Fruit fly (Drosophila melanogaster) whole organism, adult: Measurements from ENCODE around the gene CG31740.

Source experiments
- CG5204 ChIP-seq: fragments of 200-800 bp; sonication (Bioruptor generic); optimal IDR thresholded peaks from 2 replicates; lab custom pipeline; 2016; ENCODE audit warnings: missing biosample characterization, missing genetic modification characterization
- CG7101 ChIP-seq: fragments of 200-800 bp; sonication (Bioruptor generic); optimal IDR thresholded peaks from 2 replicates; lab custom pipeline; 2018; ENCODE audit warnings: missing biosample characterization, mild to moderate bottlenecking, missing genetic modification characterization, moderate library complexity
- bab1 ChIP-seq: fragments of 200-800 bp; sonication (Bioruptor generic); optimal IDR thresholded peaks from 3 replicates; lab custom pipeline; 2019; ENCODE audit warnings: missing biosample characterization, mild to moderate bottlenecking, missing genetic modification characterization, moderate library complexity
- cic ChIP-seq: fragments of 200-800 bp; sonication (Bioruptor generic); optimal IDR thresholded peaks from 2 replicates; lab custom pipeline; 2017; ENCODE audit warnings: missing biosample characterization, mild to moderate bottlenecking, missing genetic modification characterization, moderate library complexity
- ovo ChIP-seq: fragments of 200-800 bp; sonication (Bioruptor generic); optimal IDR thresholded peaks from 2 replicates; lab custom pipeline; 2016; ENCODE audit warnings: missing biosample characterization, missing genetic modification characterization
- pad ChIP-seq: fragments of 200-800 bp; sonication (Bioruptor generic); optimal IDR thresholded peaks from 3 replicates; lab custom pipeline; 2017; ENCODE audit warnings: missing biosample characterization, missing genetic modification characterization, mild to moderate bottlenecking, moderate library complexity, missing genetic modification reagents
- tj ChIP-seq: fragments of 200-800 bp; sonication (Bioruptor generic); optimal IDR thresholded peaks from 3 replicates; lab custom pipeline; 2017; ENCODE audit warnings: missing biosample characterization, mild to moderate bottlenecking, missing genetic modification characterization, moderate library complexity
- toe ChIP-seq: fragments of 200-800 bp; sonication (Bioruptor generic); optimal IDR thresholded peaks from 2 replicates; lab custom pipeline; 2016; ENCODE audit warnings: missing biosample characterization, missing genetic modification characterization

DNA sequence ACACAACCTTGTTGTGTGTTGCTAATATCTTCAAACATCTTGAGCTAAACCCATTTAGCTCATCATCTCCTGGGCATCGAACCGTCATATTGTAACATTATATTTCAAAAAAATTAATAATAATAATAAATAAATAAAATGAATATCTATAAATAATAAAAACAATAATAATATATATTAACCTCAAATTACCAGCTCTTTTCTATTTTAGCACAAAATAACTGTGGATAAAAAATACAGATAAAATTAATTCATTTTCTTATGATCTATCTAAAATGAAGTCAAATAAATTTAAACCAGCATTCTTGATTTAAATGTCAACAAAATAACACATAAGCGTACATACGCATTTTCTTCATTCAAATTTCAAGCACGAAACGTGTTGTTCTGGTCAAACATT, 1.7 kb upstream of the CG31740 start, which contains the start of gene CG42659:
- TF ChIP-seq toe (GFP tag; lab: Kevin White, UChicago) (no peak), cic (GFP tag; lab: Kevin White, UChicago) (no peak), ovo (GFP tag; lab: Kevin White, UChicago) (no peak), CG5204 (no peak), bab1 (no peak), CG7101 (no peak), tj (no peak), pad (GFP tag; lab: Kevin White, UChicago) (no peak)
